Worm (Caenorhabditis elegans): ENCODE results near the gene F09F9.3.

Gene F09F9.3

ce11 chrX:4146046-4146445 is 25.2 kb upstream of the F09F9.3 start (continued):
- TF ChIP-seq snpc-4 (tag; optimal IDR thresholded peaks at IDR 0.05): no peak
- no peak for TF ChIP-seq dmd-6 (GFP tag; IDR thresholded peaks at IDR 0.05)
- TF ChIP-seq pha-4 (GFP tag; IDR thresholded peaks at IDR 0.05): no peak
- TF ChIP-seq pha-4 (tag; optimal IDR thresholded peaks at IDR 0.05): no peak
- TF ChIP-seq F49E8.2 (tag; optimal IDR thresholded peaks at IDR 0.05; ENCODE audit: borderline replicate concordance): no peak
- no peak for TF ChIP-seq spr-3 (GFP tag; optimal IDR thresholded peaks at IDR 0.05)
- peak; percentile 29 for TF ChIP-seq aha-1 (tag)
- peak; percentile 23 for TF ChIP-seq nhr-25 (tag; optimal IDR thresholded peaks at IDR 0.05; ENCODE audit: borderline replicate concordance, insufficient read depth)
- TF ChIP-seq nhr-6 (tag; optimal IDR thresholded peaks at IDR 0.05): no peak
- no peak for TF ChIP-seq tag-97 (GFP tag; IDR thresholded peaks at IDR 0.05)
- TF ChIP-seq nhr-76 (tag; optimal IDR thresholded peaks at IDR 0.05): no peak
- no peak for TF ChIP-seq php-3 (GFP tag; IDR thresholded peaks at IDR 0.05)
- no peak for TF ChIP-seq R02D3.7 (tag; optimal IDR thresholded peaks at IDR 0.05)
- TF ChIP-seq arid-1 (GFP tag; conservative IDR thresholded peaks at IDR 0.05): no peak
- TF ChIP-seq lim-7 (GFP tag; IDR thresholded peaks at IDR 0.05): no peak
- TF ChIP-seq ZK546.5 (tag; optimal IDR thresholded peaks at IDR 0.05): no peak
- no peak for TF ChIP-seq ztf-7 (tag; optimal IDR thresholded peaks at IDR 0.05)
- no peak for TF ChIP-seq lin-38 (GFP tag; IDR thresholded peaks at IDR 0.05)
- no peak for TF ChIP-seq skn-1 (tag; optimal IDR thresholded peaks at IDR 0.05)
- TF ChIP-seq rbr-2 (tag; optimal IDR thresholded peaks at IDR 0.05): no peak
- no peak for TF ChIP-seq saeg-2 (GFP tag; IDR thresholded peaks at IDR 0.05)

DNA sequence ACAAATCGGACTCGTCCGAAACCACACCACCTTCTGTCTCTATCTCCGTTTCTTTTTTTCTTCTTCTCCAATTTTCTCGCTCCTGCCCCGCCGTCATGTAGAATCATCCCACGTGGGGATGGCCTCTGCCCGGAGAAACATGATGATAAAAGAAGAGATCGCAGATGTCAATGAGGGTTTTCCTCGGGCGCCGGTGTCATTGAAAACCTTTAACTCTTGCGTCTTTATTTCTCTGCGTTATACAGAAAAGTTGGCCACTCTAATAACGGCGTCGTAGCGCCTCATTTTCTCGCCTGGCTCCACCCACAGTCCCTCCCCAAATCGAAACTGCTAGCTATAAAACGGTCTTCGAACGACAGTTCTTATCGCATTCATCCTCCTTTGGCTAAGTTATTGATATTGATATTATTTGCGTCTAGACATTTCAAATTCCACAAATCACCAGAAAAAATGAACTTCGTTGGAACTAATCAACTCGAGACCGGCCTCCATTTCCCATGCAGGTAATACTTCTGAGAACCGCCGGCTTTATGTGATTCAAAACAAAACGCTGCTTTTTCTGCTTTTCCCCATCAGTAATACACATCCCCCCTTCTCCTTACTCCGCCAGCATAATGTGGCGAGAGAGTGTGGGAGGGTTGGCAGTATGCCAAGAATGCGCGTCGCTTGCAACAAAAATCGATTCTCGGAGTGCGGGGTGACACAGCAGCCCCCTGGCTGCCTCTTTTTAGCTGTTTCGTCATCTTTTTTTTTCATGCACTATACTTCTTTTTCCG is 24.4 kb upstream of the F09F9.3 start:
- TF ChIP-seq ces-1 (GFP tag; optimal IDR thresholded peaks at IDR 0.05) (no peak), ctbp-1 (GFP tag; IDR thresholded peaks at IDR 0.05) (peak; percentile 57; the same call in 1 of the 2 replicates), mes-2 (tag; optimal IDR thresholded peaks at IDR 0.05; ENCODE audit: poor library complexity, severe bottlenecking) (peak; percentile 63), hlh-30 (tag; optimal IDR thresholded peaks at IDR 0.05; ENCODE audit: insufficient read depth) (peak; percentile 88), fkh-10 (GFP tag; optimal IDR thresholded peaks at IDR 0.05) (peak; percentile 60), tra-1 (GFP tag; IDR thresholded peaks at IDR 0.05) (peak; percentile 29; the same call in 1 of the 2 replicates), T26A8.4 (GFP tag; IDR thresholded peaks at IDR 0.05) (peak; percentile 35), madf-5 (GFP tag; IDR thresholded peaks at IDR 0.05) (0 out of 4 replicates have a peak, but pooled peaks have one; percentile 32 to 56), lsy-2 (tag; optimal IDR thresholded peaks at IDR 0.05) (peak; percentile 11 to 48), pha-4 (GFP tag; IDR thresholded peaks at IDR 0.05) (peak; percentile 38; the same call in 1 of the 2 replicates), pha-4 (tag; optimal IDR thresholded peaks at IDR 0.05) (peak; percentile 55), dmd-6 (GFP tag; IDR thresholded peaks at IDR 0.05) (peak; percentile 97), T20F7.1 (GFP tag; optimal IDR thresholded peaks at IDR 0.05) (no peak), mxl-3 (GFP tag; optimal IDR thresholded peaks at IDR 0.05) (peak; percentile 93), duxl-1 (tag; optimal IDR thresholded peaks at IDR 0.05; ENCODE audit: poor library complexity) (peak; percentile 45), gei-8 (GFP tag; optimal IDR thresholded peaks at IDR 0.05) (no peak), daf-16 (GFP tag; optimal IDR thresholded peaks at IDR 0.05) (peak in 1 of 2 experiments; percentile 34), daf-16 (tag; optimal IDR thresholded peaks at IDR 0.05) (peak; percentile 70), unc-62 (GFP tag; optimal IDR thresholded peaks at IDR 0.05 in 1 of 2) (peak in 1 of 2 experiments; percentile 98), unc-62 (tag; optimal IDR thresholded peaks at IDR 0.05) (no peak), daf-8 (GFP tag; IDR thresholded peaks at IDR 0.05) (0 out of 2 replicates have a peak, but pooled peaks have one; percentile 34), spr-1 (tag; optimal IDR thresholded peaks at IDR 0.05) (peak; percentile 9), F49E8.2 (tag; optimal IDR thresholded peaks at IDR 0.05; ENCODE audit: borderline replicate concordance) (no peak), dve-1 (tag; optimal IDR thresholded peaks at IDR 0.05; ENCODE audit: insufficient read depth) (peak; percentile 47), nhr-111 (GFP tag; optimal IDR thresholded peaks at IDR 0.05) (no peak), sdz-12 (GFP tag; optimal IDR thresholded peaks at IDR 0.05) (no peak), zfp-2 (tag; optimal IDR thresholded peaks at IDR 0.05) (peak; percentile 36), spr-3 (GFP tag; optimal IDR thresholded peaks at IDR 0.05) (no peak), php-3 (GFP tag; IDR thresholded peaks at IDR 0.05) (peak; percentile 9; the same call in 1 of the 2 replicates), rbr-2 (tag; optimal IDR thresholded peaks at IDR 0.05) (peak; percentile 54), lin-15B (tag; optimal IDR thresholded peaks at IDR 0.05) (no peak), egl-27 (tag; optimal IDR thresholded peaks at IDR 0.05) (no peak), mep-1 (tag; optimal IDR thresholded peaks at IDR 0.05) (peak; percentile 82), aly-2 (tag; optimal IDR thresholded peaks at IDR 0.05) (no peak)

All from whole organism, L4 larva.